Fruit fly (Drosophila melanogaster): Measurements from ENCODE around the gene CG15743.
A peak's percentile ranks its signal among the peaks of the same experiment; 100 is the strongest.

DNA sequence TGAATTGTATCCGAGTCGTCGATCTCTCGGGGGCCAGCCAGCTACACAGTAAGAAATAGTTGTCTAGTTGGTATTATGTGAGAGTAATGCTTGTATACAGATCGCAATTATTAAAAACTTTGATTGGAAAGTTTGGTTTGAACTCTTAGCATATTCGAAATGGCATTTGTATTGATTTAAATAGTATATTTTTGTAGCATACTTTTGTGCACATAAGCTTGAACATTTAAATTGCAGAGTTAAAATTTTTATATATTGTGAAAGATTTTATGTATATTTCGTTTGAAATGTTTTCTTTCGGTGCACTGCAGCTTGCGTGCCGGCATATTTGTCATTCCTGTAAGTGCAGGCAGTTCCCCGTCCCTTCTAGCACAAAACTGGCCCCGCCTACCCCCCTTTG is 26.7 kb downstream of the CG15743 start:
- peak; percentile 33 for TF ChIP-seq CG8632 (GFP tag; optimal IDR thresholded peaks at IDR 0.05)
- TF ChIP-seq cyc (GFP tag; optimal IDR thresholded peaks at IDR 0.05), result peak; percentile 65
- TF ChIP-seq CG6808 (GFP tag; optimal IDR thresholded peaks at IDR 0.05), result peak; percentile 66
- peak; percentile 36 for TF ChIP-seq CG6854 (GFP tag; optimal IDR thresholded peaks at IDR 0.05)
- TF ChIP-seq acj6 (GFP tag; optimal IDR thresholded peaks at IDR 0.05), result peak; percentile 54
- peak; percentile 61 for TF ChIP-seq CG3919 (GFP tag; optimal IDR thresholded peaks at IDR 0.05)
- peak; percentile 20 for TF ChIP-seq CG8319 (GFP tag; optimal IDR thresholded peaks at IDR 0.05)
- TF ChIP-seq fd85E (GFP tag; optimal IDR thresholded peaks at IDR 0.05), result no peak
- TF ChIP-seq CG6276 (GFP tag; optimal IDR thresholded peaks at IDR 0.05), result peak; percentile 46
- peak; percentile 66 for TF ChIP-seq Smox (GFP tag; optimal IDR thresholded peaks at IDR 0.05)
- TF ChIP-seq Eip93F (GFP tag; optimal IDR thresholded peaks at IDR 0.05), result no peak
- no peak; the same call in 1 of the 2 replicates for TF ChIP-seq Gug (GFP tag; IDR thresholded peaks at IDR 0.05)
- TF ChIP-seq CG34406 (GFP tag; optimal IDR thresholded peaks at IDR 0.05), result peak; percentile 49
- TF ChIP-seq dsx (GFP tag; optimal IDR thresholded peaks at IDR 0.05; ENCODE audit: poor library complexity, severe bottlenecking), result peak; percentile 63

Measured in whole organism, prepupa.